Worm (Caenorhabditis elegans) whole organism, early embryonic: ENCODE results near the gene csp-1.

ENCODE experiments used
- ama-1 ChIP-seq: fragments of 150-350 bp; optimal IDR thresholded peaks from 2 replicates; lab custom pipeline; 2014
- ceh-13 ChIP-seq: fragments of 200-800 bp; sonication (Bioruptor generic); optimal IDR thresholded peaks from 2 replicates; lab custom pipeline; 2018; ENCODE audit warnings: mild to moderate bottlenecking, missing genetic modification characterization, missing compliant biosample characterization
- ceh-36 ChIP-seq: sonication (generic microtip); optimal IDR thresholded peaks from 2 replicates; lab custom pipeline; 2016; ENCODE audit warnings: missing genetic modification characterization, inconsistent platforms, missing compliant biosample characterization
- hmbx-1 ChIP-seq: sonication (generic microtip); optimal IDR thresholded peaks from 2 replicates; lab custom pipeline; 2016; ENCODE audit warnings: mild to moderate bottlenecking, missing genetic modification characterization, missing compliant biosample characterization
- hnd-1 ChIP-seq: sonication (generic microtip); optimal IDR thresholded peaks from 2 replicates; lab custom pipeline; 2016; ENCODE audit warnings: missing genetic modification characterization, missing compliant biosample characterization
- scrt-1 ChIP-seq: fragments of 200-800 bp; sonication (Bioruptor generic); IDR thresholded peaks from 2 replicates; pipeline ENCODE4 v1.3.6; 2022; ENCODE audit warnings: missing genetic modification characterization, missing compliant biosample characterization
- sea-1 ChIP-seq: fragments of 200-800 bp; sonication (Bioruptor generic); conservative IDR thresholded peaks from 2 replicates; pipeline ENCODE4 v1.3.6; 2022; ENCODE audit warnings: missing genetic modification characterization, missing compliant biosample characterization
- tra-4 ChIP-seq: sonication (generic microtip); optimal IDR thresholded peaks from 2 replicates; lab custom pipeline; 2017; ENCODE audit warnings: missing genetic modification characterization, missing compliant biosample characterization

DNA sequence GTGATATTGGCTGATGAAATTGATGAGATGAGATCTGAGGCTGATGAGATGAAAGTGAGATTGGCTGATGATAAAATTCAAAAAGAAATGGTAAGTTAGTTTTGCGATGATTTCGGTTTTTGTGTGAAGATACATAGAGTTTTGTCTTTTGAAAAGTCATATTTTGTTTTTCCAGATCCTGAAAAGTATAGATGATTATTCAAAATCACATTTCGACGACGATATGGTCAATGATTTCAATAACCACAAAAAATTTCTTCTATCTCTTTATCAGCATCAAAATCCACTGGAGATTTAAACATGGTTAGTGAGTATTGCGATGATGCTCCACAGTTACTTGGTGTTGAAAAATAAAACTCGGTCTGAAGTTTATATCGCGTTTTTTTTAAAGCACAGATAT is at the start of gene csp-1:
- no peak for TF ChIP-seq hmbx-1 (tag; lab: Kevin White, UChicago)
- no peak for TF ChIP-seq scrt-1
- no peak for TF ChIP-seq hnd-1 (tag; lab: Kevin White, UChicago)
- TF ChIP-seq ceh-13 (GFP tag; lab: Kevin White, UChicago), result no peak
- TF ChIP-seq tra-4 (tag; lab: Kevin White, UChicago), result no peak
- TF ChIP-seq ama-1, result no peak
- TF ChIP-seq sea-1 (GFP tag; lab: Robert Waterston, UW), result no peak
- no peak for TF ChIP-seq ceh-36 (tag; lab: Kevin White, UChicago)
